Fruit fly (Drosophila melanogaster): ENCODE results near the gene CG4080.

Gene CG4080

DNA sequence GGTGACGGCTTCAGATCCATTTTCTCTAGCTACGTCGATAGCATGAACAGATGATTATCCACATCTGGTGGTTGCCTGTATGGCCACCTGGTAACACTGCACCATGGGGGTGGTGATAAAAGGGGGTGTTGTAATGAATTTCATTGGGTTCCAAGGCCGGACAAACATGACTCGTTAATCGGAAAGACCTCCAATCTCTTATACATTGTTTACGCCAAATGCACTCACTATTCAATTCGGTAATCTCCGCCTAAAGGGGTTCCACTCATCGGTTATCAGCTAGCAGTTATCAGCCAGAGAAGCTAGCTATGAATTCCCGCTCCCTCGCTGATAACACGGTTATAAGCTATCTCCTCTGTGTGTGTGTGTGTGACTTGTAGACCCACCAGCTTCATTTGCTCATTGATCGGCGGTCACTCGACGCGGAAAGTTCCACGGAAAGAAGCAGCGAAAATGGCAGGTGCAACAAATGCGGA, 38.8 kb downstream of the CG4080 start, which contains the start of gene Pdxk (continued):
- TF ChIP-seq Ada2b (GFP tag; IDR thresholded peaks at IDR 0.05) (no peak), CG12391 (tag; optimal IDR thresholded peaks at IDR 0.05) (peak; percentile 31), Med (GFP tag) (peak; percentile 81), mirr (GFP tag; optimal IDR thresholded peaks at IDR 0.05) (peak; percentile 96), hkb (optimal IDR thresholded peaks at IDR 0.05) (no peak), hkb (GFP tag; IDR thresholded peaks at IDR 0.05) (peak; percentile 37), dysf (GFP tag; IDR thresholded peaks at IDR 0.05) (no peak; the same call in 2 of the 3 replicates), Doc2 (GFP tag; IDR thresholded peaks at IDR 0.05) (no peak), CG2120 (GFP tag; optimal IDR thresholded peaks at IDR 0.05) (peak; percentile 30), CG17186 (GFP tag; optimal IDR thresholded peaks at IDR 0.05) (peak; percentile 68), zen2 (GFP tag; IDR thresholded peaks at IDR 0.05; ENCODE audit: partially characterized antibody) (no peak), CG4360 (GFP tag; IDR thresholded peaks at IDR 0.05) (0 out of 2 replicates have a peak, but pooled peaks have one; percentile 22), HmgD (GFP tag; optimal IDR thresholded peaks at IDR 0.05) (no peak), MESR4 (GFP tag; optimal IDR thresholded peaks at IDR 0.05) (peak; percentile 53), chinmo (GFP tag; IDR thresholded peaks at IDR 0.05; ENCODE audit: partially characterized antibody) (peak; percentile 77; the same call in 3 of the 4 replicates), pzg (GFP tag; optimal IDR thresholded peaks at IDR 0.05) (peak; percentile 62), Sry-δ (GFP tag; optimal IDR thresholded peaks at IDR 0.05) (peak; percentile 72), Hr78 (GFP tag; optimal IDR thresholded peaks at IDR 0.05) (peak in 1 of 2 experiments; percentile 65), odd (GFP tag; optimal IDR thresholded peaks at IDR 0.05) (peak; percentile 53), HLH3B (GFP tag; IDR thresholded peaks at IDR 0.05) (no peak), Myb (GFP tag; optimal IDR thresholded peaks at IDR 0.05) (peak; percentile 15), CoRest (tag; optimal IDR thresholded peaks at IDR 0.05) (peak; percentile 12), CG7987 (GFP tag; optimal IDR thresholded peaks at IDR 0.05) (peak; percentile 52), chm (GFP tag; IDR thresholded peaks at IDR 0.05) (0 out of 2 replicates have a peak, but pooled peaks have one; percentile 11), CrebB (tag; optimal IDR thresholded peaks at IDR 0.05) (peak; percentile 45), HLH4C (GFP tag; IDR thresholded peaks at IDR 0.05; ENCODE audit: partially characterized antibody) (0 out of 3 replicates have a peak, but pooled peaks have one; percentile 30), gro (GFP tag; optimal IDR thresholded peaks at IDR 0.05) (peak; percentile 0), ranshi (GFP tag; IDR thresholded peaks at IDR 0.05) (no peak), nau (GFP tag; optimal IDR thresholded peaks at IDR 0.05) (peak; percentile 46), mam (GFP tag; optimal IDR thresholded peaks at IDR 0.05) (peak; percentile 10), CG15514 (GFP tag; optimal IDR thresholded peaks at IDR 0.05) (peak; percentile 92), CG12659 (GFP tag; optimal IDR thresholded peaks at IDR 0.05) (peak; percentile 47), hbn (GFP tag; IDR thresholded peaks at IDR 0.05; ENCODE audit: partially characterized antibody) (0 out of 2 replicates have a peak, but pooled peaks have one; percentile 22), E2f1 (GFP tag; IDR thresholded peaks at IDR 0.05) (peak; percentile 10; the same call in 1 of the 2 replicates), row (GFP tag; IDR thresholded peaks at IDR 0.05) (peak; percentile 48; the same call in 2 of the 3 replicates), ttk (GFP tag; IDR thresholded peaks at IDR 0.05) (peak; percentile 39; the same call in 1 of the 2 replicates), Adf1 (GFP tag; IDR thresholded peaks at IDR 0.05) (0 out of 2 replicates have a peak, but pooled peaks have one; percentile 5), CG17385 (GFP tag; optimal IDR thresholded peaks at IDR 0.05) (peak; percentile 32), CG3838 (GFP tag; optimal IDR thresholded peaks at IDR 0.05) (no peak), gce (GFP tag; IDR thresholded peaks at IDR 0.05) (peak; percentile 46; the same call in 1 of the 3 replicates), HmgZ (tag; optimal IDR thresholded peaks at IDR 0.05) (peak; percentile 53), CG12769 (tag; optimal IDR thresholded peaks at IDR 0.05) (peak; percentile 10), gcm (GFP tag; optimal IDR thresholded peaks at IDR 0.05) (peak; percentile 35), CG1603 (tag; optimal IDR thresholded peaks at IDR 0.05) (peak; percentile 49), kah (GFP tag; optimal IDR thresholded peaks at IDR 0.05) (peak; percentile 63), CG2116 (GFP tag; optimal IDR thresholded peaks at IDR 0.05) (peak; percentile 35), Rfx (GFP tag; IDR thresholded peaks at IDR 0.05) (peak; percentile 43; the same call in 1 of the 2 replicates), so (GFP tag; IDR thresholded peaks at IDR 0.05) (peak; percentile 40; the same call in 1 of the 3 replicates), crp (GFP tag; optimal IDR thresholded peaks at IDR 0.05) (peak in 1 of 2 experiments; percentile 80)

Data from whole organism, embryonic.